Fruit fly (Drosophila melanogaster): ENCODE data around the gene fh.

Gene fh

dm6 chrX:9134922-9135453 is 13.9 kb downstream of the fh start, which contains the start of gene fend (continued):
- TF ChIP-seq tio (GFP tag; optimal IDR thresholded peaks at IDR 0.05), result no peak
- peak; percentile 55 for TF ChIP-seq Nf-YC (tag; optimal IDR thresholded peaks at IDR 0.05)
- TF ChIP-seq CG10565 (GFP tag; optimal IDR thresholded peaks at IDR 0.05), result no peak
- TF ChIP-seq CG8089 (GFP tag; optimal IDR thresholded peaks at IDR 0.05), result no peak
- TF ChIP-seq CG12659 (GFP tag; optimal IDR thresholded peaks at IDR 0.05), result peak; percentile 43
- TF ChIP-seq sug (tag; optimal IDR thresholded peaks at IDR 0.05), result peak; percentile 41
- no peak for TF ChIP-seq NK7.1 (GFP tag; optimal IDR thresholded peaks at IDR 0.05)
- TF ChIP-seq dan (GFP tag; IDR thresholded peaks at IDR 0.05), result no peak
- TF ChIP-seq CG2120 (GFP tag; optimal IDR thresholded peaks at IDR 0.05), result peak; percentile 31
- TF ChIP-seq CG8359 (GFP tag; optimal IDR thresholded peaks at IDR 0.05; ENCODE audit: borderline replicate concordance), result no peak
- TF ChIP-seq CG15696 (tag; optimal IDR thresholded peaks at IDR 0.05), result peak; percentile 11
- TF ChIP-seq Oaz (GFP tag; IDR thresholded peaks at IDR 0.05), result no peak
- TF ChIP-seq Ada2b (GFP tag; IDR thresholded peaks at IDR 0.05), result no peak
- peak; percentile 31 for TF ChIP-seq CG12769 (tag; optimal IDR thresholded peaks at IDR 0.05)
- TF ChIP-seq NC2α (GFP tag; optimal IDR thresholded peaks at IDR 0.05), result no peak
- TF ChIP-seq abd-A (tag; optimal IDR thresholded peaks at IDR 0.05), result peak; percentile 9
- TF ChIP-seq lola (GFP tag; optimal IDR thresholded peaks at IDR 0.05), result peak in 1 of 3 experiments; percentile 47
- no peak for TF ChIP-seq D (optimal IDR thresholded peaks at IDR 0.05)
- peak; percentile 25 for TF ChIP-seq D (GFP tag; optimal IDR thresholded peaks at IDR 0.05)
- TF ChIP-seq al (GFP tag; IDR thresholded peaks at IDR 0.05), result no peak
- no peak for TF ChIP-seq CG7963 (GFP tag; IDR thresholded peaks at IDR 0.05; ENCODE audit: partially characterized antibody)
- no peak for TF ChIP-seq CG3065 (GFP tag; optimal IDR thresholded peaks at IDR 0.05)
- TF ChIP-seq insv (GFP tag; optimal IDR thresholded peaks at IDR 0.05), result peak in 1 of 2 experiments; percentile 68
- no peak for TF ChIP-seq sisA (GFP tag; IDR thresholded peaks at IDR 0.05)
- TF ChIP-seq row (GFP tag; IDR thresholded peaks at IDR 0.05), result peak; percentile 94
- no peak for TF ChIP-seq CG7372 (GFP tag; IDR thresholded peaks at IDR 0.05)
- TF ChIP-seq grau (tag; optimal IDR thresholded peaks at IDR 0.05), result peak; percentile 61
- TF ChIP-seq slbo (GFP tag; IDR thresholded peaks at IDR 0.05), result no peak
- no peak for TF ChIP-seq CG10462 (GFP tag; optimal IDR thresholded peaks at IDR 0.05)
- no peak for TF ChIP-seq Pdp1 (GFP tag; optimal IDR thresholded peaks at IDR 0.05)
- peak in 1 of 2 experiments; percentile 32 for TF ChIP-seq bsh (GFP tag; optimal IDR thresholded peaks at IDR 0.05)
- no peak for TF ChIP-seq pita (GFP tag; optimal IDR thresholded peaks at IDR 0.05)
- 0 out of 2 replicates have a peak, but pooled peaks have one; percentile 29 for TF ChIP-seq Ptx1 (GFP tag; IDR thresholded peaks at IDR 0.05)
- TF ChIP-seq CG6272 (GFP tag; IDR thresholded peaks at IDR 0.05), result no peak
- TF ChIP-seq maf-S (GFP tag; optimal IDR thresholded peaks at IDR 0.05), result no peak
- no peak for TF ChIP-seq sna (GFP tag; IDR thresholded peaks at IDR 0.05; ENCODE audit: partially characterized antibody)
- TF ChIP-seq CG13775 (GFP tag; optimal IDR thresholded peaks at IDR 0.05), result peak; percentile 24
- peak; percentile 47 for TF ChIP-seq CG14710 (tag; optimal IDR thresholded peaks at IDR 0.05)
- peak; percentile 61 for TF ChIP-seq CG17829 (tag; optimal IDR thresholded peaks at IDR 0.05)
- no peak for TF ChIP-seq CG17912 (GFP tag; optimal IDR thresholded peaks at IDR 0.05)
- peak; percentile 42 for TF ChIP-seq D19A (tag; optimal IDR thresholded peaks at IDR 0.05)
- TF ChIP-seq Sox102F (GFP tag; optimal IDR thresholded peaks at IDR 0.05), result peak; percentile 6
- peak; percentile 73 for TF ChIP-seq CG11504 (tag; optimal IDR thresholded peaks at IDR 0.05)
- peak; percentile 67 for TF ChIP-seq CG2678 (tag; optimal IDR thresholded peaks at IDR 0.05)
- TF ChIP-seq CG10959 (GFP tag; IDR thresholded peaks at IDR 0.05), result peak; percentile 77
- peak; percentile 77 for TF ChIP-seq sens (GFP tag)
- TF ChIP-seq CG14441 (GFP tag; IDR thresholded peaks at IDR 0.05), result no peak
- TF ChIP-seq btn (GFP tag; optimal IDR thresholded peaks at IDR 0.05), result no peak
- no peak for TF ChIP-seq gfzf (GFP tag; optimal IDR thresholded peaks at IDR 0.05)
- no peak for TF ChIP-seq fd64A (GFP tag; optimal IDR thresholded peaks at IDR 0.05)
